Fruit fly (Drosophila melanogaster) whole organism, embryonic: ENCODE measurements around the gene mRpS25.

Experiments
- CG32772 ChIP-seq: fragments of 200-800 bp; sonication (Bioruptor generic); IDR thresholded peaks from 2 replicates; pipeline ENCODE4 v1.3.6; 2022; ENCODE audit warnings: missing biosample characterization, missing genetic modification characterization
- CHES-1-like ChIP-seq: fragments of 200-800 bp; sonication (Bioruptor generic); optimal IDR thresholded peaks from 2 replicates; lab custom pipeline; 2016; ENCODE audit warnings: missing biosample characterization, missing genetic modification characterization
- Dll ChIP-seq: fragments of 200-800 bp; sonication (Bioruptor generic); IDR thresholded peaks from 4 replicates; pipeline ENCODE4 v1.3.6; 2022; ENCODE audit warnings: missing biosample characterization, missing genetic modification characterization; ENCODE audit not compliant: partially characterized antibody
- Oaz ChIP-seq: fragments of 200-800 bp; sonication (Bioruptor generic); IDR thresholded peaks from 2 replicates; pipeline ENCODE4 v1.3.6; 2022; ENCODE audit warnings: missing biosample characterization, missing genetic modification characterization
- chif ChIP-seq, 2 experiments: fragments of 200-800 bp; sonication (Bioruptor generic); optimal IDR thresholded peaks; 3 replicates each; lab custom pipeline; 2016; ENCODE audit warnings: missing biosample characterization in 2 of 2, missing genetic modification characterization in 2 of 2
- corto ChIP-seq: fragments of 200-800 bp; sonication (Bioruptor generic); optimal IDR thresholded peaks from 2 replicates; lab custom pipeline; 2016; ENCODE audit warnings: missing biosample characterization, mild to moderate bottlenecking, missing genetic modification characterization, moderate library complexity
- dmrt11E ChIP-seq: fragments of 200-800 bp; sonication (Bioruptor generic); optimal IDR thresholded peaks from 3 replicates; lab custom pipeline; 2018; ENCODE audit warnings: missing biosample characterization, mild to moderate bottlenecking, missing genetic modification characterization, moderate library complexity
- fd3F ChIP-seq: fragments of 200-800 bp; sonication (Bioruptor generic); optimal IDR thresholded peaks from 2 replicates; lab custom pipeline; 2018; ENCODE audit warnings: missing biosample characterization, mild to moderate bottlenecking, missing genetic modification characterization, moderate library complexity
- h ChIP-seq: fragments of >200 bp; optimal IDR thresholded peaks from 2 replicates; lab custom pipeline; 2017
- peb ChIP-seq: fragments of 200-800 bp; sonication (Bioruptor generic); IDR thresholded peaks from 2 replicates; pipeline ENCODE4 v1.3.6; 2022; ENCODE audit warnings: missing biosample characterization, missing genetic modification characterization
- psq ChIP-seq: fragments of 200-800 bp; sonication (Bioruptor generic); optimal IDR thresholded peaks from 2 replicates; lab custom pipeline; 2017; ENCODE audit warnings: missing biosample characterization, missing genetic modification characterization
- shn ChIP-seq: fragments of 200-800 bp; sonication (Bioruptor generic); optimal IDR thresholded peaks from 3 replicates; lab custom pipeline; 2016; ENCODE audit warnings: missing biosample characterization, missing genetic modification characterization

DNA sequence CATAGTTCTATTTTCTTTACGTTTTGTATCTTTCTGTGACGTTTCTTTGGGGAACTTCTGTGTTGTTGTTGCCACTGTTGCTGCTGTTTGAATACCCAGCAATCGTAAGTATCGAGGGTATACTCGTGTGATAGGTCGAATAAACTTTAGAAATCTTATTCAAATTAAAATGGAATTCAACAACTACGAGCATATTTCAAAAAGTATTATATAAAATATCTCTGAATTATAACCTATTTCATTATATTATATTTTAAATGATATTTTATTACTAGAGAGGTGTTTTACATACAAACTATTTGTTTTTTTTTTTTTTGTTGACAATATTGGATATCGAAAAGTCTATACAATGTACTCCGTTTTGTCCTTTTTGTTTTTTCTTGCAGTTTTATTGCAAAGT, 26.4 kb upstream of the mRpS25 start:
- no peak for TF ChIP-seq chif (GFP tag; optimal IDR thresholded peaks at IDR 0.05; lab: Kevin White, UChicago)
- TF ChIP-seq dmrt11E (tag; lab: Kevin White, UChicago) = no peak
- no peak for TF ChIP-seq Dll (GFP tag; lab: Robert Waterston, UW)
- TF ChIP-seq shn = no peak
- TF ChIP-seq fd3F (GFP tag; lab: Kevin White, UChicago) = no peak
- no peak for TF ChIP-seq CHES-1-like (GFP tag; lab: Kevin White, UChicago)
- no peak for TF ChIP-seq corto (GFP tag; lab: Kevin White, UChicago)
- no peak for TF ChIP-seq peb (GFP tag; lab: Robert Waterston, UW)
- no peak for TF ChIP-seq h (lab: Kevin White, UChicago)
- TF ChIP-seq Oaz (GFP tag; lab: Robert Waterston, UW) = no peak
- no peak for TF ChIP-seq psq (GFP tag; lab: Kevin White, UChicago)
- no peak for TF ChIP-seq CG32772 (GFP tag; lab: Robert Waterston, UW)
